Worm (Caenorhabditis elegans) whole organism, young adult: Measurements from ENCODE around the gene ZK355.3.

Experiments
- B0035.1 ChIP-seq: sonication (generic microtip); optimal IDR thresholded peaks from 2 replicates; lab custom pipeline; 2016; ENCODE audit warnings: missing genetic modification characterization, mild to moderate bottlenecking, missing compliant biosample characterization, missing genotype, missing genetic modification reagents
- D2030.7 ChIP-seq: fragments of 200-800 bp; sonication (Bioruptor generic); IDR thresholded peaks from 2 replicates; pipeline ENCODE4 v1.3.6; 2022; ENCODE audit warnings: missing genetic modification reagents, missing genetic modification characterization, missing compliant biosample characterization
- F23B12.7 ChIP-seq: sonication (generic microtip); optimal IDR thresholded peaks from 2 replicates; lab custom pipeline; 2017; ENCODE audit warnings: missing genetic modification characterization, mild to moderate bottlenecking, missing compliant biosample characterization, antibody characterized with exemption, moderate library complexity; ENCODE audit not compliant: insufficient read depth
- F39B2.1 ChIP-seq: fragments of 200-800 bp; sonication (Bioruptor generic); IDR thresholded peaks from 2 replicates; pipeline ENCODE4 v1.3.6; 2022; ENCODE audit warnings: missing genetic modification reagents, missing genetic modification characterization, missing compliant biosample characterization
- F57A8.1 ChIP-seq: fragments of 200-800 bp; sonication (Bioruptor generic); optimal IDR thresholded peaks from 2 replicates; lab custom pipeline; 2018; ENCODE audit warnings: mild to moderate bottlenecking, missing genetic modification characterization, moderate library complexity, missing compliant biosample characterization
- F57C9.4 ChIP-seq: sonication (generic microtip); optimal IDR thresholded peaks from 2 replicates; lab custom pipeline; 2017; ENCODE audit warnings: mild to moderate bottlenecking, missing genetic modification characterization, missing compliant biosample characterization
- Y53F4B.3 ChIP-seq: fragments of 200-800 bp; sonication (Bioruptor generic); IDR thresholded peaks from 2 replicates; pipeline ENCODE4 v1.3.6; 2022; ENCODE audit warnings: missing genetic modification reagents, missing genetic modification characterization, missing compliant biosample characterization
- Y56A3A.18 ChIP-seq: fragments of 200-800 bp; sonication (Bioruptor generic); IDR thresholded peaks from 2 replicates; pipeline ENCODE4 v1.3.6; 2022; ENCODE audit warnings: missing genetic modification reagents, missing genetic modification characterization, missing compliant biosample characterization
- ama-1 ChIP-seq, 3 experiments: fragments of 150-350 bp in 1 of 3; sonication (generic microtip) in 2 of 3; optimal IDR thresholded peaks; 2 replicates each; lab custom pipeline; 2014 to 2018; ENCODE audit warnings: missing biosample characterization in 2 of 3, missing genetic modification characterization in 2 of 3, missing genetic modification reagents in 2 of 3
- aptf-2 ChIP-seq: fragments of 200-800 bp; sonication (Bioruptor generic); conservative IDR thresholded peaks from 2 replicates; pipeline ENCODE4 v1.3.6; 2022; ENCODE audit warnings: missing genetic modification reagents, missing genetic modification characterization, missing compliant biosample characterization
- atf-7 ChIP-seq: sonication (generic microtip); optimal IDR thresholded peaks from 2 replicates; lab custom pipeline; 2017; ENCODE audit warnings: mild to moderate bottlenecking, missing genetic modification characterization, missing compliant biosample characterization
- cebp-2 ChIP-seq: fragments of 200-800 bp; sonication (Bioruptor generic); IDR thresholded peaks from 2 replicates; pipeline ENCODE4 v1.3.6; 2022; ENCODE audit warnings: missing genetic modification characterization, missing compliant biosample characterization
- ceh-27 ChIP-seq: fragments of 200-800 bp; sonication (Bioruptor generic); optimal IDR thresholded peaks from 2 replicates; lab custom pipeline; 2018; ENCODE audit warnings: mild to moderate bottlenecking, missing genetic modification characterization, moderate library complexity, missing compliant biosample characterization
- ceh-58 ChIP-seq: fragments of 200-800 bp; sonication (Bioruptor generic); IDR thresholded peaks from 2 replicates; pipeline ENCODE4 v1.3.6; 2022; ENCODE audit warnings: missing genetic modification characterization, missing compliant biosample characterization
- chd-7 ChIP-seq: sonication (generic microtip); optimal IDR thresholded peaks from 2 replicates; lab custom pipeline; 2016; ENCODE audit warnings: mild to moderate bottlenecking, missing genetic modification characterization, moderate library complexity, missing compliant biosample characterization
- die-1 ChIP-seq: sonication (generic microtip); optimal IDR thresholded peaks from 2 replicates; lab custom pipeline; 2016; ENCODE audit warnings: missing genotype, mild to moderate bottlenecking, missing genetic modification characterization, missing compliant biosample characterization
- dpl-1 ChIP-seq: fragments of 150-350 bp; optimal IDR thresholded peaks from 2 replicates; lab custom pipeline; 2014; ENCODE audit warnings: missing biosample characterization, missing genetic modification reagents, missing genetic modification characterization
- egrh-3 ChIP-seq: fragments of 200-800 bp; sonication (Bioruptor generic); IDR thresholded peaks from 2 replicates; pipeline ENCODE4 v1.3.6; 2022; ENCODE audit warnings: missing genetic modification reagents, missing genetic modification characterization, missing compliant biosample characterization
- hmg-1.2 ChIP-seq: fragments of 200-800 bp; sonication (Bioruptor generic); IDR thresholded peaks from 2 replicates; pipeline ENCODE4 v1.3.6; 2022; ENCODE audit warnings: missing genetic modification reagents, missing genetic modification characterization, missing compliant biosample characterization
- hsf-1 ChIP-seq: fragments of 200-800 bp; sonication (Bioruptor generic); IDR thresholded peaks from 2 replicates; pipeline ENCODE4 v1.3.6; 2022; ENCODE audit warnings: missing genetic modification reagents, missing genetic modification characterization, missing compliant biosample characterization
- lag-1 ChIP-seq: fragments of 200-800 bp; sonication (Bioruptor generic); IDR thresholded peaks from 2 replicates; pipeline ENCODE4 v1.3.6; 2022; ENCODE audit warnings: missing genetic modification reagents, missing genetic modification characterization, missing compliant biosample characterization
- let-607 ChIP-seq, 2 experiments: fragments of 200-800 bp in 1 of 2; sonication (Bioruptor generic) in 1 of 2; sonication (generic microtip) in 1 of 2; optimal IDR thresholded peaks; 2 replicates each; lab custom pipeline; 2016 to 2018; ENCODE audit warnings: mild to moderate bottlenecking in 2 of 2, missing compliant biosample characterization in 2 of 2, missing genetic modification characterization in 2 of 2, moderate library complexity in 2 of 2, missing genotype in 1 of 2
- lin-54 ChIP-seq: fragments of 200-800 bp; sonication (Bioruptor generic); optimal IDR thresholded peaks from 2 replicates; lab custom pipeline; 2018; ENCODE audit warnings: mild to moderate bottlenecking, missing genetic modification characterization, missing compliant biosample characterization
- madf-3 ChIP-seq: fragments of 200-800 bp; sonication (Bioruptor generic); IDR thresholded peaks from 2 replicates; pipeline ENCODE4 v1.3.6; 2022; ENCODE audit warnings: missing genetic modification reagents, missing genetic modification characterization, missing compliant biosample characterization
- mel-28 ChIP-seq: sonication (generic microtip); optimal IDR thresholded peaks from 2 replicates; lab custom pipeline; 2016; ENCODE audit warnings: borderline replicate concordance, mild to moderate bottlenecking, missing genetic modification characterization, missing compliant biosample characterization
- mxl-1 ChIP-seq: sonication (generic microtip); optimal IDR thresholded peaks from 2 replicates; lab custom pipeline; 2016; ENCODE audit warnings: missing genetic modification characterization, missing compliant biosample characterization
- nfya-1 ChIP-seq: sonication (generic microtip); optimal IDR thresholded peaks from 2 replicates; lab custom pipeline; 2017; ENCODE audit warnings: antibody characterized with exemption, missing compliant biosample characterization, missing genetic modification characterization, borderline replicate concordance; ENCODE audit not compliant: insufficient read depth
- nfya-2 ChIP-seq: fragments of 200-800 bp; sonication (Bioruptor generic); IDR thresholded peaks from 2 replicates; pipeline ENCODE4 v1.3.6; 2022; ENCODE audit warnings: missing genetic modification reagents, missing genetic modification characterization, missing compliant biosample characterization
- nhr-179 ChIP-seq: sonication (generic microtip); optimal IDR thresholded peaks from 2 replicates; lab custom pipeline; 2016; ENCODE audit warnings: mild to moderate bottlenecking, missing genetic modification characterization, missing compliant biosample characterization
- nhr-90 ChIP-seq: sonication (generic microtip); optimal IDR thresholded peaks from 2 replicates; lab custom pipeline; 2016; ENCODE audit warnings: missing genotype, mild to moderate bottlenecking, missing genetic modification characterization, missing compliant biosample characterization
- pbrm-1 ChIP-seq: fragments of 200-800 bp; sonication (Bioruptor generic); IDR thresholded peaks from 2 replicates; pipeline ENCODE4 v1.3.6; 2022; ENCODE audit warnings: missing genetic modification reagents, missing genetic modification characterization, missing compliant biosample characterization
- sptf-2 ChIP-seq: fragments of 200-800 bp; sonication (Bioruptor generic); optimal IDR thresholded peaks from 2 replicates; lab custom pipeline; 2018; ENCODE audit warnings: mild to moderate bottlenecking, missing genetic modification characterization, missing compliant biosample characterization
- tbx-9 ChIP-seq: sonication (generic microtip); optimal IDR thresholded peaks from 2 replicates; lab custom pipeline; 2016; ENCODE audit warnings: borderline replicate concordance, missing genetic modification characterization, inconsistent platforms, missing compliant biosample characterization
- tlf-1 ChIP-seq: fragments of 200-800 bp; sonication (Bioruptor generic); optimal IDR thresholded peaks from 2 replicates; lab custom pipeline; 2018; ENCODE audit warnings: mild to moderate bottlenecking, missing genetic modification characterization, missing compliant biosample characterization
- unc-62 ChIP-seq: fragments of 150-350 bp; optimal IDR thresholded peaks from 2 replicates; lab custom pipeline; 2014; ENCODE audit warnings: missing biosample characterization, missing genetic modification reagents, missing genetic modification characterization
- ztf-18 ChIP-seq: sonication (generic microtip); optimal IDR thresholded peaks from 2 replicates; lab custom pipeline; 2016; ENCODE audit warnings: missing genotype, mild to moderate bottlenecking, missing genetic modification characterization, missing compliant biosample characterization
- ztf-28 ChIP-seq: fragments of 200-800 bp; sonication (Bioruptor generic); IDR thresholded peaks from 2 replicates; pipeline ENCODE4 v1.3.6; 2022; ENCODE audit warnings: missing genetic modification reagents, missing genetic modification characterization, missing compliant biosample characterization

The ZK355.3 gene

DNA sequence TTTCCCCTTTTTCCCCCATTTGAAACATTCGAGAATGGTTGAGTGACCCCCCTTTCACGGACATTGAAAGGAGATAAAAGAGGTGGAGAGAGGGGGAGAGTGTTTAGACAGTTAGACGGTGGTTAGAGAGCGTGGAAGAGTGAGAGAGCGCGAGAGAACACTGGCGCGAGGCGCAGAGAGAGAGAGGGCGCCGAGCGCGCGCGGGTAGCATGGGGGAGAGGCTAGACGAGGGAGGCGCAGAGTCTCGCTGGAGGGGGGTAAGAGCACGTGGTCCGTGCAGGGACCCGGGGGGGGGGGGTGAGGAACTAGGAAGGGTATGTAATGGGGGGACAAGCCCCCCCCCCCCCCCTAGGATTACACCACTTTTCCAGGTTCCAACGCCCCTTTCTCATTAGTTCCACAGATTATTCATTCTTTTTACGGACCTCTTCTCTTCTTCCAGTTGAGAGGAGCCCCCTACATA lies 46.5 kb upstream of the ZK355.3 start (continued):
- TF ChIP-seq nhr-90 (tag; lab: Kevin White, UChicago) (no peak), unc-62 (no peak), madf-3 (GFP tag; lab: Robert Waterston, UW) (peak; percentile 83; the same call in 1 of the 2 replicates), cebp-2 (GFP tag; lab: Robert Waterston, UW) (peak; percentile 78; the same call in 1 of the 2 replicates), pbrm-1 (GFP tag; lab: Robert Waterston, UW) (peak; percentile 97), mxl-1 (no peak), dpl-1 (GFP tag; lab: Kevin White, UChicago) (peak; percentile 1), sptf-2 (GFP tag; lab: Kevin White, UChicago) (peak; percentile 4), die-1 (no peak), tlf-1 (GFP tag; lab: Kevin White, UChicago) (peak; percentile 75), egrh-3 (GFP tag; lab: Robert Waterston, UW) (peak; percentile 100), F57C9.4 (tag; lab: Kevin White, UChicago) (peak; percentile 73), let-607 (tag; optimal IDR thresholded peaks at IDR 0.05; lab: Kevin White, UChicago) (peak in 1 of 2 experiments; percentile 9), ceh-27 (GFP tag; lab: Kevin White, UChicago) (peak; percentile 96), F23B12.7 (tag; lab: Kevin White, UChicago) (no peak), F39B2.1 (no peak), chd-7 (tag; lab: Kevin White, UChicago) (peak; percentile 99), ceh-58 (no peak), F57A8.1 (GFP tag; lab: Kevin White, UChicago) (no peak), B0035.1 (tag; lab: Kevin White, UChicago) (no peak), nhr-179 (tag; lab: Kevin White, UChicago) (no peak), tbx-9 (tag; lab: Kevin White, UChicago) (no peak), Y56A3A.18 (GFP tag; lab: Robert Waterston, UW) (peak; percentile 44; the same call in 1 of the 2 replicates), lin-54 (GFP tag; lab: Kevin White, UChicago) (peak; percentile 70), atf-7 (tag; lab: Kevin White, UChicago) (peak; percentile 98), lag-1 (GFP tag; lab: Robert Waterston, UW) (peak; percentile 87), nfya-2 (GFP tag; lab: Robert Waterston, UW) (no peak), mel-28 (peak; percentile 36), Y53F4B.3 (no peak), ztf-18 (tag; lab: Kevin White, UChicago) (no peak), ama-1 (optimal IDR thresholded peaks at IDR 0.05; lab: Kevin White, UChicago) (no peak), ama-1 (GFP tag; optimal IDR thresholded peaks at IDR 0.05; lab: Kevin White, UChicago) (no peak)

DNA sequence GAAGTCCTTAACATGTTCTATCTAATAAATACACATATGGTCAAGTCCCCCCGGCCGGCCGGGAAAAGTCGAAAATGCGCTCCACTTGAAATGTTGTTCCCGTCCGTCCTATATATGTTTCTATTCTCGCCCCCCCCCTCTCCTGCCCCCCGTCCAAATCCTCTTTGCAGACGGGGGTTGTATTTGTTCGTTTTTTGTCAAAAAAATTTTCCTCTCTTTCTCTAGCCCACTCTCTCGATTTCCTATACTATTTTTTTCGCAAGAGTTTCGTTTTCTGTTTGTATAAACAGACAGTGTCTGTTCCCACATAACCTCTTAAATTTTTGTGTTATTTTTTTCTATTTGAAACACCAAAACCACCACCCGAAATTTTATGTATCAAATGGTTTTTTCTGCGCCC lies 39.6 kb upstream of the ZK355.3 start:
- peak; percentile 94 for TF ChIP-seq hmg-1.2 (GFP tag; lab: Robert Waterston, UW)
- TF ChIP-seq nfya-1 (tag; lab: Kevin White, UChicago): no peak

- TF ChIP-seq ztf-28 (GFP tag; lab: Robert Waterston, UW): 0 out of 2 replicates have a peak, but pooled peaks have one; percentile 26
- no peak for TF ChIP-seq D2030.7 (GFP tag; lab: Robert Waterston, UW)
- TF ChIP-seq aptf-2 (GFP tag; lab: Robert Waterston, UW): no peak
- TF ChIP-seq hsf-1: 0 out of 2 replicates have a peak, but pooled peaks have one; percentile 28
Measured at ce11 chrII:2966350-2966749, 38.9 kb upstream of the ZK355.3 start.
